Fruit fly (Drosophila melanogaster) whole organism, adult: ENCODE data around the gene endos.

ENCODE experiments used
- CG11617 ChIP-seq: fragments of 200-800 bp; sonication (Bioruptor generic); optimal IDR thresholded peaks from 2 replicates; lab custom pipeline; 2017; ENCODE audit warnings: mild to moderate bottlenecking, missing biosample characterization, missing genetic modification reagents, missing genetic modification characterization
- CG12768 ChIP-seq: fragments of 200-800 bp; sonication (Bioruptor generic); optimal IDR thresholded peaks from 2 replicates; lab custom pipeline; 2017; ENCODE audit warnings: missing biosample characterization, missing genetic modification characterization, mild to moderate bottlenecking, moderate library complexity, missing genetic modification reagents
- CG14711 ChIP-seq: fragments of 200-800 bp; sonication (Bioruptor generic); optimal IDR thresholded peaks from 2 replicates; lab custom pipeline; 2018; ENCODE audit warnings: missing biosample characterization, mild to moderate bottlenecking, missing genetic modification characterization, moderate library complexity
- CG1620 ChIP-seq: fragments of 200-800 bp; sonication (Bioruptor generic); optimal IDR thresholded peaks from 2 replicates; lab custom pipeline; 2016; ENCODE audit warnings: missing biosample characterization, missing genetic modification characterization
- CG33017 ChIP-seq: fragments of 200-800 bp; sonication (Bioruptor generic); optimal IDR thresholded peaks from 2 replicates; lab custom pipeline; 2018; ENCODE audit warnings: missing biosample characterization, mild to moderate bottlenecking, missing genetic modification characterization, moderate library complexity
- CG5204 ChIP-seq: fragments of 200-800 bp; sonication (Bioruptor generic); optimal IDR thresholded peaks from 2 replicates; lab custom pipeline; 2016; ENCODE audit warnings: missing biosample characterization, missing genetic modification characterization
- CG7045 ChIP-seq: fragments of 200-800 bp; sonication (Bioruptor generic); optimal IDR thresholded peaks from 2 replicates; lab custom pipeline; 2017; ENCODE audit warnings: missing biosample characterization, mild to moderate bottlenecking, missing genetic modification characterization
- CG7101 ChIP-seq: fragments of 200-800 bp; sonication (Bioruptor generic); optimal IDR thresholded peaks from 2 replicates; lab custom pipeline; 2018; ENCODE audit warnings: missing biosample characterization, mild to moderate bottlenecking, missing genetic modification characterization, moderate library complexity
- Clk ChIP-seq: fragments of 200-800 bp; sonication (Bioruptor generic); optimal IDR thresholded peaks from 2 replicates; lab custom pipeline; 2017; ENCODE audit warnings: missing biosample characterization, missing genetic modification characterization
- Crg-1 ChIP-seq: fragments of 200-800 bp; sonication (Bioruptor generic); optimal IDR thresholded peaks from 2 replicates; lab custom pipeline; 2016; ENCODE audit warnings: missing biosample characterization, missing genetic modification characterization
- Hr96 ChIP-seq: fragments of 200-800 bp; sonication (Bioruptor generic); optimal IDR thresholded peaks from 2 replicates; lab custom pipeline; 2016; ENCODE audit warnings: missing biosample characterization, missing genetic modification characterization
- Mnt ChIP-seq: fragments of 200-800 bp; sonication (Bioruptor generic); optimal IDR thresholded peaks from 2 replicates; lab custom pipeline; 2016; ENCODE audit warnings: missing biosample characterization, mild to moderate bottlenecking, missing genetic modification characterization
- bab1 ChIP-seq: fragments of 200-800 bp; sonication (Bioruptor generic); optimal IDR thresholded peaks from 3 replicates; lab custom pipeline; 2019; ENCODE audit warnings: missing biosample characterization, mild to moderate bottlenecking, missing genetic modification characterization, moderate library complexity
- cic ChIP-seq: fragments of 200-800 bp; sonication (Bioruptor generic); optimal IDR thresholded peaks from 2 replicates; lab custom pipeline; 2017; ENCODE audit warnings: missing biosample characterization, mild to moderate bottlenecking, missing genetic modification characterization, moderate library complexity
- cnc ChIP-seq, 2 experiments: fragments of >200 bp; optimal IDR thresholded peaks; 2 replicates each; lab custom pipeline; 2017
- kay ChIP-seq: fragments of 200-800 bp; sonication (Bioruptor generic); peaks from one replicate; lab custom pipeline; 2016; ENCODE audit warnings: missing biosample characterization, missing genetic modification characterization, borderline replicate concordance
- ovo ChIP-seq: fragments of 200-800 bp; sonication (Bioruptor generic); optimal IDR thresholded peaks from 2 replicates; lab custom pipeline; 2016; ENCODE audit warnings: missing biosample characterization, missing genetic modification characterization
- pad ChIP-seq: fragments of 200-800 bp; sonication (Bioruptor generic); optimal IDR thresholded peaks from 3 replicates; lab custom pipeline; 2017; ENCODE audit warnings: missing biosample characterization, missing genetic modification characterization, mild to moderate bottlenecking, moderate library complexity, missing genetic modification reagents
- tj ChIP-seq: fragments of 200-800 bp; sonication (Bioruptor generic); optimal IDR thresholded peaks from 3 replicates; lab custom pipeline; 2017; ENCODE audit warnings: missing biosample characterization, mild to moderate bottlenecking, missing genetic modification characterization, moderate library complexity
- toe ChIP-seq: fragments of 200-800 bp; sonication (Bioruptor generic); optimal IDR thresholded peaks from 2 replicates; lab custom pipeline; 2016; ENCODE audit warnings: missing biosample characterization, missing genetic modification characterization

Gene endos

DNA sequence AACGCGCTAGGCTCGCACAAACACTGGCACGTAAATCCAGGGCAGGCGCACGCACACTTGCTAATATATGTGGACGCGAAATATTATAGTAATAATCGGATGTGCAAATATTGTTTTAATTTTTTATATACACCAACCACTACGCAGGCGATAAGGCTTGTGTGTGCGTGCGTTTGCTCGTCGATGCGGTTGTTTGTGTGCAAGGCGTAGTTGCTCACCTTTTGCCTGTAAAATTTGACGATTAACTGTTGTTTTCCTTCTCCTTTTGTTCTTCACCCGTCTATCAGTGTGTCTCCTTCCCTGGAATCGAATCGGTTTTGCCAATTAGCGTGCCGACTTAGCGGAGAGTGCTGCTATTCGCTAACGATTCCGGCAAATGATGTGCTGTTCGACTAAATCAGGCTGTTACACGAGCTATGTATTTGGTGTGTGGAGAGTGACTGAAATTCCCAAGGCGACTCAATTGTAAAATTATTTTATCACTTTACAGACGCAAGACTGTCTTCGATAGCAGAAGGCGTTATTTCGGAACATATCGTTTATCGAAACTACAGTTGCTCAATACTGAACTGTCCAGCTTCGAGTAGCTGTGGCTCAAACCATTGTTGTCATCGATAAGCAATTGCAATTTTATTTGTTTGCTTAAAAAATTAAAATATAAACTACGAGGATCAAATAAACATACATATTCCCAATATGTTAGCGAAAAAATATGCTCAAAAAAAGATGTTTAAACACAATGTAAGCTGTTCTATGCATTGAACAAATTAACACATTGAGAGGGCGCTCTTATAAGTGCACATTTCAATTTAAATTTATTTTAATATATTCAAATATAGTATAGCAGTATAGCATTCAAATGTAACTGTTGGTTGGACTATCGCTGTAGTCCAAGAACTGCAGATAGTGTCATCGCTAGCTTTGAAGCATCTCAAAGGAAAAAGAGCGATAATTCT lies at the start of gene endos, which contains the start of gene CG6650:
Gene endos, minus strand, starts transcription at position 536 of the 956 bp plus-strand sequence.
Gene CG6650, plus strand, starts transcription at position 280 of the 956 bp plus-strand sequence.
- TF ChIP-seq CG1620 (GFP tag; lab: Kevin White, UChicago) (peak; percentile 52), kay (GFP tag; lab: Kevin White, UChicago) (no peak), bab1 (GFP tag; lab: Kevin White, UChicago) (peak; percentile 36), tj (peak; percentile 60), CG7101 (tag; lab: Kevin White, UChicago) (peak; percentile 81), Mnt (GFP tag; lab: Kevin White, UChicago) (peak; percentile 82), Hr96 (GFP tag; lab: Kevin White, UChicago) (peak; percentile 83), Clk (GFP tag; lab: Kevin White, UChicago) (peak; percentile 63), toe (GFP tag; lab: Kevin White, UChicago) (peak; percentile 84), cic (GFP tag; lab: Kevin White, UChicago) (peak; percentile 94), CG11617 (peak; percentile 79), CG14711 (tag; lab: Kevin White, UChicago) (peak; percentile 24), ovo (GFP tag; lab: Kevin White, UChicago) (peak; percentile 67), pad (GFP tag; lab: Kevin White, UChicago) (peak; percentile 96), Crg-1 (GFP tag; lab: Kevin White, UChicago) (peak; percentile 62), cnc (optimal IDR thresholded peaks at IDR 0.05; lab: Kevin White, UChicago) (no peak), CG7045 (peak; percentile 80), CG5204 (GFP tag; lab: Kevin White, UChicago) (no peak), CG12768 (GFP tag; lab: Kevin White, UChicago) (peak; percentile 81), CG33017 (tag; lab: Kevin White, UChicago) (peak; percentile 37)

DNA sequence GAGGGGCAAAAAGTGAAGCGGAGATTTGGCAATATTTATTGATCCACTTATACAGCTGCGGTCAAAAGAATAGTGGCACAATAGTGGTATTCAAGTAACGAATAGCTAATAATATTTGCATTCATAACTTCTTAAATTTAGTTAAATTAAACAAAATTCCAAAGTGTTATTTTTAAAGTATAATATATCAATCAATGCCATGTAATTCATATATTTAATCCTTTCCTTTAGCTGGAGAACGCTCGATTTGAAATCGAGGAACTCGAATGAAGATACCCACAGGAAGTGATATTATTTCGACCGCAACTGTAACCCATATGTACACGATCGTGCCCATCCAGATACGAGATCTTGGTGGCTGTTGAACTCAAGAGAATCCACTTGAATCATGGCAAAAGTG lies 47.7 kb upstream of the endos start:
- TF ChIP-seq kay (GFP tag; lab: Kevin White, UChicago) (peak; percentile 45), CG1620 (GFP tag; lab: Kevin White, UChicago) (no peak)

DNA sequence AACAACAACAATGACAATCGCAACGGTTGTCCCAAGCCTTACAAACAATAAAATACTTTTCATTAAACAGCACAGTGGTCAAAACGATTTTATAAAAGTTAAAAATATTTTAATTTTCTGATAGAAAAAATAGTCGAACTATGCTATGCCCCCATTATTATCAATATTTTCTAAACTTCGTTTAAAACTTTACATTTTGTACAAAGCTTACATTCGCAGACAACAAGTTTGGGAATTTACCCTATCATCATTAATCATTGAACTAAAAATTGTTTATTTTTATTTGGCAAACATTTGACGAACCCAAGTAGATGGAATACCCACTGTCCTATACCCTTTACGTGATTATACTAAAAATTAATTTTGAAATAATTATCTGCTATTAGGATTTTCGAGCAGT lies 46.7 kb upstream of the endos start:
- TF ChIP-seq kay (GFP tag; lab: Kevin White, UChicago) (no peak), CG7045 (no peak), CG7101 (tag; lab: Kevin White, UChicago) (no peak), tj (no peak), CG5204 (GFP tag; lab: Kevin White, UChicago) (no peak), Hr96 (GFP tag; lab: Kevin White, UChicago) (no peak), CG33017 (tag; lab: Kevin White, UChicago) (no peak), Crg-1 (GFP tag; lab: Kevin White, UChicago) (no peak), Mnt (GFP tag; lab: Kevin White, UChicago) (no peak), CG12768 (GFP tag; lab: Kevin White, UChicago) (no peak), ovo (GFP tag; lab: Kevin White, UChicago) (no peak), bab1 (GFP tag; lab: Kevin White, UChicago) (no peak), CG14711 (tag; lab: Kevin White, UChicago) (no peak), pad (GFP tag; lab: Kevin White, UChicago) (no peak), CG1620 (GFP tag; lab: Kevin White, UChicago) (no peak), Clk (GFP tag; lab: Kevin White, UChicago) (no peak), cic (GFP tag; lab: Kevin White, UChicago) (no peak), toe (GFP tag; lab: Kevin White, UChicago) (no peak)

DNA sequence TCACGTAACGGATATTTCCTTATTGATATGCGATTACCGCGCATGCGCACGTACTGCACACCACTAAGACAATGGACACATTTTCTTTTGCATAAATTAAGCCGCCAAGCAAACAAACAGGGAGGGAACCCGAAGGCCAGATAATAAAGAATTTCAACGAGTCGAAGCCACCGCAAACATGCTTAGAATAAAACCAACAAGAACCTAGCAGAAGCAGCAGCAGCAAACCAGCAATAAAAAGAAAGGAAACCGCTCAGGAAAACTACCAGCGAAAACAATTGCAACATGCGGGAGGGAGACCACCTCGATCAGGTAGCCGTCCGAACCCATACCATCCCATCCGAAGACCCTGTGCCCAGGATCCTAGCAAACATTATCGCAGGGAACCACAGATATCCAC lies 45.1 kb upstream of the endos start:
- TF ChIP-seq CG7101 (tag; lab: Kevin White, UChicago) = no peak
- no peak for TF ChIP-seq Crg-1 (GFP tag; lab: Kevin White, UChicago)
- no peak for TF ChIP-seq CG7045
- no peak for TF ChIP-seq CG12768 (GFP tag; lab: Kevin White, UChicago)
- TF ChIP-seq CG14711 (tag; lab: Kevin White, UChicago) = no peak
- no peak for TF ChIP-seq Clk (GFP tag; lab: Kevin White, UChicago)
- no peak for TF ChIP-seq cnc (optimal IDR thresholded peaks at IDR 0.05; lab: Kevin White, UChicago)
- TF ChIP-seq kay (GFP tag; lab: Kevin White, UChicago) = no peak

DNA sequence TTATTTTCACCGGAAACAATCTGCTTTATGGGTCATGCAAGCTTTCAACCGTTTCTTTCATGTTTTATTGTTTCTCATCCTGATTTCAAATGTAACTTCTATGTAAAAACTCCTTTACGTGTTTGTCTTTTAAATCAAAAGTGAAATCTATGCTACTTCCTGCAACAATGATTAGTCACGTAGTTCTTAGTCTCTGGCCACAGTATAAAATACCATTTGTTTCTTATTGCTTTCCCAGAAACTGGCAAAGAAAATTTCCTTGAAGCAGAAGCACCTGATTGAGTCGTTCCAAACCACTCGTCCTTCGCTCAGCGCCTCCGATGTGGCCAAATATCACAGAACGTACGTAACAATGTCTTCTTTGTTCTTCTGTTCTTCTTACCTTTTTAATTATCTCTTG lies 44.0 kb upstream of the endos start, which contains the start of gene btl:
Gene btl, plus strand, starts transcription at position 301 of the 400 bp plus-strand sequence.
- TF ChIP-seq kay (GFP tag; lab: Kevin White, UChicago) (no peak), CG33017 (tag; lab: Kevin White, UChicago) (no peak), ovo (GFP tag; lab: Kevin White, UChicago) (no peak), Mnt (GFP tag; lab: Kevin White, UChicago) (no peak), CG11617 (no peak), toe (GFP tag; lab: Kevin White, UChicago) (no peak), pad (GFP tag; lab: Kevin White, UChicago) (no peak), bab1 (GFP tag; lab: Kevin White, UChicago) (no peak), cic (GFP tag; lab: Kevin White, UChicago) (no peak), Crg-1 (GFP tag; lab: Kevin White, UChicago) (no peak), CG12768 (GFP tag; lab: Kevin White, UChicago) (no peak), tj (no peak), cnc (optimal IDR thresholded peaks at IDR 0.05; lab: Kevin White, UChicago) (no peak), CG5204 (GFP tag; lab: Kevin White, UChicago) (no peak), Hr96 (GFP tag; lab: Kevin White, UChicago) (no peak), CG7045 (no peak), Clk (GFP tag; lab: Kevin White, UChicago) (no peak), CG14711 (tag; lab: Kevin White, UChicago) (no peak), CG7101 (tag; lab: Kevin White, UChicago) (no peak), CG1620 (GFP tag; lab: Kevin White, UChicago) (no peak)
